Worm (Caenorhabditis elegans) whole organism, L1 larva: ENCODE measurements around the gene rpc-11.

ENCODE experiments used
- C04F5.9 ChIP-seq: sonication (generic microtip); optimal IDR thresholded peaks from 2 replicates; lab custom pipeline; 2016; ENCODE audit warnings: missing genetic modification characterization, missing compliant biosample characterization
- F16B12.6 ChIP-seq: fragments of 150-350 bp; optimal IDR thresholded peaks from 2 replicates; lab custom pipeline; 2014; ENCODE audit warnings: missing biosample characterization, missing genetic modification characterization
- aha-1 ChIP-seq: fragments of 150-350 bp; optimal IDR thresholded peaks from 2 replicates; lab custom pipeline; 2014; ENCODE audit warnings: missing biosample characterization, missing genetic modification characterization
- alr-1 ChIP-seq: fragments of 200-800 bp; sonication (Bioruptor generic); optimal IDR thresholded peaks from 2 replicates; lab custom pipeline; 2018; ENCODE audit warnings: borderline replicate concordance, mild to moderate bottlenecking, missing genetic modification characterization, missing compliant biosample characterization
- blmp-1 ChIP-seq: fragments of 150-350 bp; optimal IDR thresholded peaks from 2 replicates; lab custom pipeline; 2014; ENCODE audit warnings: missing biosample characterization, missing genetic modification characterization
- ceh-63 ChIP-seq: fragments of 200-800 bp; sonication (Bioruptor generic); optimal IDR thresholded peaks from 2 replicates; lab custom pipeline; 2018; ENCODE audit warnings: mild to moderate bottlenecking, missing genetic modification characterization, missing compliant biosample characterization
- ceh-8 ChIP-seq: fragments of 200-800 bp; sonication (Bioruptor generic); optimal IDR thresholded peaks from 2 replicates; lab custom pipeline; 2018; ENCODE audit warnings: mild to moderate bottlenecking, missing genetic modification characterization, moderate library complexity, missing compliant biosample characterization
- ceh-82 ChIP-seq, 3 experiments: fragments of 150-350 bp in 1 of 3; sonication (generic microtip) in 2 of 3; optimal IDR thresholded peaks; 2 replicates each; lab custom pipeline; 2014 to 2017; ENCODE audit warnings: missing biosample characterization in 3 of 3, missing genetic modification characterization in 3 of 3
- ceh-88 ChIP-seq: fragments of 200-800 bp; sonication (Bioruptor generic); IDR thresholded peaks from 2 replicates; pipeline ENCODE4 v1.3.6; 2022; ENCODE audit warnings: missing genetic modification characterization, missing compliant biosample characterization
- ceh-90 ChIP-seq: sonication (generic microtip); optimal IDR thresholded peaks from 2 replicates; lab custom pipeline; 2016; ENCODE audit warnings: missing genetic modification characterization, missing compliant biosample characterization
- ces-1 ChIP-seq: fragments of 150-350 bp; optimal IDR thresholded peaks from 2 replicates; lab custom pipeline; 2014; ENCODE audit warnings: missing biosample characterization, missing genetic modification reagents, missing genetic modification characterization
- dsc-1 ChIP-seq: sonication (generic microtip); optimal IDR thresholded peaks from 2 replicates; lab custom pipeline; 2016; ENCODE audit warnings: mild to moderate bottlenecking, missing genetic modification characterization, missing compliant biosample characterization
- elt-3 ChIP-seq, 6 experiments: fragments of 150-350 bp in 1 of 6; sonication (generic microtip); optimal IDR thresholded peaks; 2 replicates each; lab custom pipeline; 2017 to 2018; ENCODE audit warnings: missing biosample characterization in 6 of 6, missing genetic modification characterization in 6 of 6, inconsistent platforms in 1 of 6
- fkh-10 ChIP-seq: sonication (generic microtip); optimal IDR thresholded peaks from 2 replicates; lab custom pipeline; 2017; ENCODE audit warnings: missing biosample characterization, missing genetic modification reagents, missing genetic modification characterization
- grh-1 ChIP-seq: fragments of 200-800 bp; sonication (Bioruptor generic); IDR thresholded peaks from 2 replicates; pipeline ENCODE4 v1.3.6; 2022; ENCODE audit warnings: missing genetic modification reagents, missing genetic modification characterization, missing compliant biosample characterization
- hlh-17 ChIP-seq: fragments of 200-800 bp; sonication (Bioruptor generic); optimal IDR thresholded peaks from 2 replicates; lab custom pipeline; 2018; ENCODE audit warnings: missing genetic modification characterization, mild to moderate bottlenecking, missing compliant biosample characterization, moderate library complexity, borderline replicate concordance
- irx-1 ChIP-seq: sonication (generic microtip); optimal IDR thresholded peaks from 2 replicates; lab custom pipeline; 2016; ENCODE audit warnings: missing genetic modification characterization, missing compliant biosample characterization
- jun-1 ChIP-seq: fragments of 150-350 bp; optimal IDR thresholded peaks from 2 replicates; lab custom pipeline; 2014; ENCODE audit warnings: missing biosample characterization, missing genetic modification reagents, missing genetic modification characterization
- lin-15B ChIP-seq: fragments of 150-350 bp; sonication (generic microtip); optimal IDR thresholded peaks from 3 replicates; lab custom pipeline; 2014; ENCODE audit warnings: missing biosample characterization, missing genetic modification characterization
- lin-39 ChIP-seq: fragments of 150-350 bp; optimal IDR thresholded peaks from 2 replicates; lab custom pipeline; 2014; ENCODE audit warnings: missing biosample characterization, missing genetic modification reagents, missing genetic modification characterization
- mab-9 ChIP-seq: fragments of 200-800 bp; sonication (Bioruptor generic); IDR thresholded peaks from 2 replicates; pipeline ENCODE4 v1.3.6; 2022; ENCODE audit warnings: missing genetic modification reagents, missing genetic modification characterization, missing compliant biosample characterization
- nhr-11 ChIP-seq: fragments of 150-350 bp; optimal IDR thresholded peaks from 2 replicates; lab custom pipeline; 2014; ENCODE audit warnings: missing biosample characterization, missing genetic modification characterization
- nhr-12 ChIP-seq: sonication (generic microtip); optimal IDR thresholded peaks from 2 replicates; lab custom pipeline; 2017; ENCODE audit warnings: missing biosample characterization, missing genetic modification characterization
- nhr-19 ChIP-seq: fragments of 200-800 bp; sonication (Bioruptor generic); conservative IDR thresholded peaks from 2 replicates; pipeline ENCODE4 v1.3.6; 2022; ENCODE audit warnings: missing genetic modification characterization, missing compliant biosample characterization
- nhr-20 ChIP-seq: sonication (generic microtip); optimal IDR thresholded peaks from 2 replicates; lab custom pipeline; 2016; ENCODE audit warnings: mild to moderate bottlenecking, missing genetic modification characterization, missing compliant biosample characterization
- nhr-85 ChIP-seq: sonication (generic microtip); peaks from one replicate; lab custom pipeline; 2016; ENCODE audit warnings: missing genetic modification characterization, inconsistent platforms, missing compliant biosample characterization
- pag-3 ChIP-seq: sonication (generic microtip); optimal IDR thresholded peaks from 2 replicates; lab custom pipeline; 2017; ENCODE audit warnings: missing genetic modification characterization, mild to moderate bottlenecking, missing compliant biosample characterization, antibody characterized with exemption, borderline replicate concordance; ENCODE audit not compliant: insufficient read depth
- pqm-1 ChIP-seq: sonication (generic microtip); optimal IDR thresholded peaks from 3 replicates; lab custom pipeline; 2017; ENCODE audit warnings: missing biosample characterization, missing genetic modification characterization
- snpc-4 ChIP-seq: fragments of 150-350 bp; optimal IDR thresholded peaks from 2 replicates; lab custom pipeline; 2014; ENCODE audit warnings: missing biosample characterization, missing genetic modification characterization
- snu-23 ChIP-seq: sonication (generic microtip); optimal IDR thresholded peaks from 2 replicates; lab custom pipeline; 2016; ENCODE audit warnings: missing genetic modification characterization, missing compliant biosample characterization
- sptf-1 ChIP-seq: fragments of 150-350 bp; optimal IDR thresholded peaks from 2 replicates; lab custom pipeline; 2014; ENCODE audit warnings: missing biosample characterization, missing genetic modification characterization
- tbx-2 ChIP-seq: sonication (generic microtip); optimal IDR thresholded peaks from 2 replicates; lab custom pipeline; 2016; ENCODE audit warnings: missing genetic modification characterization, missing compliant biosample characterization
- tlp-1 ChIP-seq: fragments of 150-350 bp; optimal IDR thresholded peaks from 2 replicates; lab custom pipeline; 2014; ENCODE audit warnings: missing biosample characterization, missing genetic modification characterization
- unc-86 ChIP-seq: sonication (generic microtip); optimal IDR thresholded peaks from 2 replicates; lab custom pipeline; 2016; ENCODE audit warnings: missing genetic modification characterization, missing compliant biosample characterization
- ztf-4 ChIP-seq: fragments of 150-350 bp; optimal IDR thresholded peaks from 2 replicates; lab custom pipeline; 2014; ENCODE audit warnings: missing biosample characterization, missing genetic modification characterization

The rpc-11 gene

DNA sequence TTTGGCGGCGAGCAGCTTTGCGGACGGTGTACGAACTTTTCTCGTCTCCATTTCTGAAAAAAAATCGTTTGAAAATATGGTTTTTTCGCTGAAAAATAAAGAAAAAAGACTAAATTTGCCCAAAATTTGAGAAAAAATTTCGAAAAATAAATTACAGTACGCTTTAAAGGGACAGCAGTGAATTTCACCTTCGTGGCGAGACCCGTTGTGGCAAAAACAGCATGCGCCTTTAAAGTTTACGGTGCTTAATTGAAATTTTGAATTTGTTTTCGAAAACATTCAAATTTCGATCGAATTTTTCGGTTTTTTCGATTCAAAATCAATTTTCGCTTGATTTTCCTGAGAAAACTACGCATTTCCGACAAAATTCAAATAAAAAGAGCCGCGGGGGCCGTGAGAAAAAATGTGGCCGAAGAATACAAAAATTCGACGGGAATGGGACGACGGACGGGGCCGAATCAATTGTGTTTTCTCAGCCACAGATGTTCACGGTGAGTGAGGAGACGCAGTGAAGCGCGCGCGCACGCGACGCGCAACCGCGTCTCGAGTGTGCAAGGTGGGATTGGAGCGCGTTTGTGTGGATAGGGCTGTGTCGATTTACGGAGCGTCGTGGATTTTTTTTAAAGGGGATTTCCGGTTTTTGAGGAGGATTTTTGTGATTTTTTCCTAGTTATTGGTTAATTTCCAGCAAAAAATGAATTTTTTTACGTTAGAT, 10.1 kb upstream of the rpc-11 start, which contains the start of gene Y77E11A.7 (continued):
- TF ChIP-seq ztf-4 (tag; lab: Kevin White, UChicago) (no peak), tlp-1 (tag; lab: Kevin White, UChicago) (no peak), elt-3 (tag; optimal IDR thresholded peaks at IDR 0.05; lab: Kevin White, UChicago) (peak in 5 of 6 experiments; percentile 46 to 84 (median 71)), ceh-63 (GFP tag; lab: Kevin White, UChicago) (no peak), ces-1 (GFP tag; lab: Kevin White, UChicago) (no peak), F16B12.6 (tag; lab: Kevin White, UChicago) (peak; percentile 56), tbx-2 (tag; lab: Kevin White, UChicago) (peak; percentile 89), pqm-1 (tag; lab: Kevin White, UChicago) (no peak), pag-3 (tag; lab: Kevin White, UChicago) (no peak), ceh-8 (GFP tag; lab: Kevin White, UChicago) (no peak), blmp-1 (tag; lab: Kevin White, UChicago) (peak; percentile 31), ceh-82 (tag; optimal IDR thresholded peaks at IDR 0.05; lab: Kevin White, UChicago) (peak; percentile 91 to 99 (median 91)), mab-9 (no peak), nhr-20 (tag; lab: Kevin White, UChicago) (peak; percentile 86), grh-1 (GFP tag; lab: Robert Waterston, UW) (peak; percentile 30; the same call in 1 of the 2 replicates), snpc-4 (tag; lab: Kevin White, UChicago) (peak; percentile 83), lin-15B (tag; lab: Kevin White, UChicago) (peak; percentile 99), lin-39 (tag; lab: Kevin White, UChicago) (peak; percentile 44), ceh-88 (GFP tag; lab: Robert Waterston, UW) (peak; percentile 61; the same call in 1 of the 2 replicates), alr-1 (tag; lab: Kevin White, UChicago) (no peak), irx-1 (tag; lab: Kevin White, UChicago) (peak; percentile 61), sptf-1 (tag; lab: Kevin White, UChicago) (no peak), dsc-1 (tag; lab: Kevin White, UChicago) (peak; percentile 68), hlh-17 (GFP tag; lab: Kevin White, UChicago) (no peak), jun-1 (peak; percentile 73), unc-86 (tag; lab: Kevin White, UChicago) (peak; percentile 86), nhr-19 (peak; percentile 75), ceh-90 (tag; lab: Kevin White, UChicago) (peak; percentile 32)

DNA sequence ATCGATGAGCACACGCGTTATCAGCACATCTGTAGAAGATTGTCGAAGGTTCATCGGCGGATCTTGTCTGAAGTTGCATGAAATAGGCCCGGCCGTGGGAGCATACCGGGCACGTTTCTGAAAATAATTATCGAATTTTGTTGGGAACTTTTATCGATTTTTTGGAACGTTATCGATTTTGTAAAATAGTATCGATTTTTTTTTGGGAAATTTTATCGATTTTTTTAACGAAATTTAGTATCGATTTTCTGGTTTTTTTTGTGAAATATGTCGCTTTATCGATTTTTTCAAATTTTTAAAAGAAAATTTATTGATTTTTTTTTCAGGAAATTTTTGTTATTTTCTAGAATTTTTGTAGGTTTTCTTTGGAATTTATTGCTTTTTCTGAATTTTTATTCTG, 1.1 kb downstream of the rpc-11 start:
- TF ChIP-seq nhr-85 (tag; lab: Kevin White, UChicago) = peak; percentile 41
- no peak for TF ChIP-seq C04F5.9
- no peak for TF ChIP-seq nhr-11 (tag; lab: Kevin White, UChicago)
- no peak for TF ChIP-seq grh-1 (GFP tag; lab: Robert Waterston, UW)
- no peak for TF ChIP-seq mab-9

DNA sequence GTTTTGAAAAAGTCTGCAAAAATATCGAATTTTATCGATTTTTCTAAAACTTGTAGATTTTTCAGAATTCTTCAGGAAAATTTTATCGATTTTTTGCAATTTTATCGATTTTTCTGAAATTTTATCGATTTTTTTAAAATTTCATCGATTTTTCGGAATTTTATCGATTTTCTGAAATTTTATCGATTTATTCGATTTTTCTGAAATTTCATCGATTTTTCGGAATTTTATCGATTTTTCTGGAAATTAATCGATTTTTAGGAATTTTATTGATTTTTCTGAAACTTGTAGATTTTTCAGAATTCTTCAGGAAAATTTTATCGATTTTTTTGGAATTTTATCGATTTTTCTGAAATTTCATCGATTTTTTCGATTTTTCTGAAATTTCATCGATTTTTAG, 1.7 kb downstream of the rpc-11 start:
- TF ChIP-seq ceh-8 (GFP tag; lab: Kevin White, UChicago) = no peak
- no peak for TF ChIP-seq nhr-85 (tag; lab: Kevin White, UChicago)
- no peak for TF ChIP-seq nhr-19
- no peak for TF ChIP-seq fkh-10 (GFP tag; lab: Kevin White, UChicago)
- TF ChIP-seq nhr-12 (tag; lab: Kevin White, UChicago) = no peak
- no peak for TF ChIP-seq snpc-4 (tag; lab: Kevin White, UChicago)
- no peak for TF ChIP-seq aha-1
- TF ChIP-seq ceh-88 (GFP tag; lab: Robert Waterston, UW) = no peak
- no peak for TF ChIP-seq blmp-1 (tag; lab: Kevin White, UChicago)
- TF ChIP-seq snu-23 (GFP tag; lab: Kevin White, UChicago) = no peak
- TF ChIP-seq lin-39 (tag; lab: Kevin White, UChicago) = no peak
